Worm (Caenorhabditis elegans): ENCODE data around the gene F54E7.6.

- TF ChIP-seq him-1 (tag; optimal IDR thresholded peaks at IDR 0.05) (no peak), dao-5 (tag; optimal IDR thresholded peaks at IDR 0.05) (no peak)
These were observed 45.2 kb downstream of the F54E7.6 start for ce11 chrIII:5615675-5616074.
